Fruit fly (Drosophila melanogaster) whole organism, embryonic: Measurements from ENCODE around the gene mRpL40.

ENCODE experiments used
- Ada2b ChIP-seq: fragments of 200-800 bp; sonication (Bioruptor generic); IDR thresholded peaks from 2 replicates; pipeline ENCODE4 v1.3.6; 2022; ENCODE audit warnings: missing biosample characterization, missing genetic modification characterization
- B-H1 ChIP-seq: fragments of 200-800 bp; sonication (Bioruptor generic); IDR thresholded peaks from 3 replicates; pipeline ENCODE4 v1.3.6; 2022; ENCODE audit warnings: missing biosample characterization, missing genetic modification characterization
- CG10321 ChIP-seq: fragments of 200-800 bp; sonication (Bioruptor generic); IDR thresholded peaks from 2 replicates; pipeline ENCODE4 v1.3.6; 2022; ENCODE audit warnings: missing biosample characterization, missing genetic modification characterization
- CG11696 ChIP-seq: fragments of 200-800 bp; sonication (Bioruptor generic); IDR thresholded peaks from 2 replicates; pipeline ENCODE4 v1.3.6; 2022; ENCODE audit warnings: missing biosample characterization, missing genetic modification characterization
- CG13287 ChIP-seq: fragments of 200-800 bp; sonication (Bioruptor generic); IDR thresholded peaks from 2 replicates; pipeline ENCODE4 v1.3.6; 2022; ENCODE audit warnings: missing biosample characterization, missing genetic modification characterization; ENCODE audit not compliant: partially characterized antibody
- CG14050 ChIP-seq: fragments of 200-800 bp; sonication (Bioruptor generic); IDR thresholded peaks from 3 replicates; pipeline ENCODE4 v1.3.6; 2022; ENCODE audit warnings: missing biosample characterization, missing genetic modification characterization
- CG14441 ChIP-seq: fragments of 200-800 bp; sonication (Bioruptor generic); IDR thresholded peaks from 2 replicates; pipeline ENCODE4 v1.3.6; 2022; ENCODE audit warnings: missing biosample characterization, missing genetic modification characterization
- CG16779 ChIP-seq: fragments of 200-800 bp; sonication (Bioruptor generic); IDR thresholded peaks from 2 replicates; pipeline ENCODE4 v1.3.6; 2022; ENCODE audit warnings: missing biosample characterization, missing genetic modification characterization
- CG17186 ChIP-seq: fragments of 200-800 bp; sonication (Bioruptor generic); optimal IDR thresholded peaks from 3 replicates; lab custom pipeline; 2017; ENCODE audit warnings: missing biosample characterization, missing genetic modification reagents, missing genetic modification characterization
- CG2202 ChIP-seq: fragments of 200-800 bp; sonication (Bioruptor generic); optimal IDR thresholded peaks from 2 replicates; lab custom pipeline; 2018; ENCODE audit warnings: missing biosample characterization, mild to moderate bottlenecking, missing genetic modification characterization
- CG3065 ChIP-seq: fragments of 200-800 bp; sonication (Bioruptor generic); optimal IDR thresholded peaks from 2 replicates; lab custom pipeline; 2016; ENCODE audit warnings: missing biosample characterization, missing genetic modification characterization
- CG34422 ChIP-seq: fragments of 200-800 bp; sonication (Bioruptor generic); IDR thresholded peaks from 3 replicates; pipeline ENCODE4 v1.3.6; 2022; ENCODE audit warnings: missing biosample characterization, missing genetic modification characterization
- CG4328 ChIP-seq: fragments of 200-800 bp; sonication (Bioruptor generic); optimal IDR thresholded peaks from 3 replicates; lab custom pipeline; 2017; ENCODE audit warnings: missing biosample characterization, missing genetic modification reagents, missing genetic modification characterization
- CG4360 ChIP-seq: fragments of 200-800 bp; sonication (Bioruptor generic); IDR thresholded peaks from 2 replicates; pipeline ENCODE4 v1.3.6; 2022; ENCODE audit warnings: missing biosample characterization, missing genetic modification characterization
- CG4404 ChIP-seq: fragments of 200-800 bp; sonication (Bioruptor generic); IDR thresholded peaks from 2 replicates; pipeline ENCODE4 v1.3.6; 2022; ENCODE audit warnings: missing biosample characterization, missing genetic modification characterization
- CG4854 ChIP-seq: fragments of 200-800 bp; sonication (Bioruptor generic); optimal IDR thresholded peaks from 2 replicates; lab custom pipeline; 2016; ENCODE audit warnings: missing biosample characterization, missing genetic modification characterization, inconsistent platforms
- CG7357 ChIP-seq: fragments of 200-800 bp; sonication (Bioruptor generic); IDR thresholded peaks from 3 replicates; pipeline ENCODE4 v1.3.6; 2022; ENCODE audit warnings: missing biosample characterization, missing genetic modification characterization
- CG7556 ChIP-seq: fragments of 200-800 bp; sonication (Bioruptor generic); optimal IDR thresholded peaks from 2 replicates; lab custom pipeline; 2017; ENCODE audit warnings: missing biosample characterization, mild to moderate bottlenecking, missing genetic modification characterization
- CG7839 ChIP-seq: fragments of 200-800 bp; sonication (Bioruptor generic); optimal IDR thresholded peaks from 3 replicates; lab custom pipeline; 2018; ENCODE audit warnings: missing biosample characterization, mild to moderate bottlenecking, missing genetic modification characterization, moderate library complexity
- CG7928 ChIP-seq: fragments of 200-800 bp; sonication (Bioruptor generic); optimal IDR thresholded peaks from 2 replicates; lab custom pipeline; 2017; ENCODE audit warnings: missing biosample characterization, mild to moderate bottlenecking, missing genetic modification characterization
- CG8388 ChIP-seq: fragments of 200-800 bp; sonication (Bioruptor generic); optimal IDR thresholded peaks from 2 replicates; lab custom pipeline; 2019; ENCODE audit warnings: missing biosample characterization, mild to moderate bottlenecking, missing genetic modification characterization, moderate library complexity
- CG8944 ChIP-seq: fragments of 200-800 bp; sonication (Bioruptor generic); optimal IDR thresholded peaks from 3 replicates; lab custom pipeline; 2016; ENCODE audit warnings: missing biosample characterization, missing genetic modification characterization
- CkIIα-i1 ChIP-seq: fragments of 200-800 bp; sonication (Bioruptor generic); IDR thresholded peaks from 2 replicates; pipeline ENCODE4 v1.3.6; 2022; ENCODE audit warnings: missing biosample characterization, missing genetic modification characterization
- Dip2 ChIP-seq: fragments of 200-800 bp; sonication (Bioruptor generic); IDR thresholded peaks from 2 replicates; pipeline ENCODE4 v1.3.6; 2022; ENCODE audit warnings: missing biosample characterization, missing genetic modification characterization
- Mad ChIP-seq: fragments of 200-800 bp; sonication (Bioruptor generic); optimal IDR thresholded peaks from 2 replicates; lab custom pipeline; 2016; ENCODE audit warnings: missing biosample characterization, missing genetic modification characterization
- Max ChIP-seq: fragments of 200-800 bp; sonication (Bioruptor generic); optimal IDR thresholded peaks from 2 replicates; lab custom pipeline; 2016; ENCODE audit warnings: missing biosample characterization, mild to moderate bottlenecking, missing genetic modification characterization
- Myb ChIP-seq: fragments of 200-800 bp; sonication (Bioruptor generic); optimal IDR thresholded peaks from 2 replicates; lab custom pipeline; 2016; ENCODE audit warnings: missing biosample characterization, missing genetic modification characterization
- Nf-YC ChIP-seq: fragments of 200-800 bp; optimal IDR thresholded peaks from 3 replicates; lab custom pipeline; 2019; ENCODE audit warnings: missing biosample characterization, mild to moderate bottlenecking, missing genetic modification characterization, moderate library complexity
- Scr ChIP-seq: fragments of 200-800 bp; sonication (Bioruptor generic); IDR thresholded peaks from 2 replicates; pipeline ENCODE4 v1.3.6; 2022; ENCODE audit warnings: missing biosample characterization, missing genetic modification characterization; ENCODE audit not compliant: partially characterized antibody
- Side ChIP-seq: fragments of 200-800 bp; sonication (Bioruptor generic); optimal IDR thresholded peaks from 2 replicates; lab custom pipeline; 2016; ENCODE audit warnings: missing biosample characterization, missing genetic modification characterization
- Stat92E ChIP-seq, 3 experiments: fragments of >200 bp in 2 of 3; fragments of 200-800 bp in 1 of 3; sonication (Bioruptor generic) in 1 of 3; optimal IDR thresholded peaks; 2 replicates each; lab custom pipeline; 2017 to 2019; ENCODE audit warnings: missing biosample characterization in 3 of 3, missing genetic modification characterization in 3 of 3, mild to moderate bottlenecking in 1 of 3, moderate library complexity in 1 of 3
- Usf ChIP-seq: fragments of 200-800 bp; sonication (Bioruptor generic); optimal IDR thresholded peaks from 2 replicates; lab custom pipeline; 2017; ENCODE audit warnings: missing genotype, missing biosample characterization, missing genetic modification characterization
- ab ChIP-seq: fragments of 200-800 bp; sonication (Bioruptor generic); optimal IDR thresholded peaks from 2 replicates; lab custom pipeline; 2016; ENCODE audit warnings: missing biosample characterization, missing genetic modification characterization
- abd-A ChIP-seq: fragments of 200-800 bp; sonication (Bioruptor generic); optimal IDR thresholded peaks from 3 replicates; lab custom pipeline; 2019; ENCODE audit warnings: missing biosample characterization, mild to moderate bottlenecking, missing genetic modification characterization, moderate library complexity
- al ChIP-seq: fragments of 200-800 bp; sonication (Bioruptor generic); IDR thresholded peaks from 2 replicates; pipeline ENCODE4 v1.3.6; 2022; ENCODE audit warnings: missing biosample characterization, missing genetic modification characterization
- crp ChIP-seq, 2 experiments: fragments of 200-800 bp; sonication (Bioruptor generic); optimal IDR thresholded peaks; 2 replicates in 1 of 2; 3 replicates in 1 of 2; lab custom pipeline; 2017; ENCODE audit warnings: missing biosample characterization in 2 of 2, missing genetic modification characterization in 2 of 2, mild to moderate bottlenecking in 1 of 2, moderate library complexity in 1 of 2
- cwo ChIP-seq: fragments of 200-800 bp; sonication (Bioruptor generic); optimal IDR thresholded peaks from 3 replicates; lab custom pipeline; 2017; ENCODE audit warnings: missing biosample characterization, missing genetic modification characterization, mild to moderate bottlenecking, moderate library complexity, missing genetic modification reagents
- en ChIP-seq: fragments of 200-800 bp; sonication (Bioruptor generic); optimal IDR thresholded peaks from 2 replicates; lab custom pipeline; 2016; ENCODE audit warnings: missing biosample characterization, missing genetic modification characterization
- ftz-f1 ChIP-seq: fragments of 200-800 bp; sonication (Bioruptor generic); optimal IDR thresholded peaks from 2 replicates; lab custom pipeline; 2016; ENCODE audit warnings: missing biosample characterization, missing genetic modification characterization
- gsb ChIP-seq: fragments of 200-800 bp; sonication (Bioruptor generic); IDR thresholded peaks from 2 replicates; pipeline ENCODE4 v1.3.6; 2022; ENCODE audit warnings: missing biosample characterization, missing genetic modification characterization
- gt ChIP-seq: fragments of 200-800 bp; sonication (Bioruptor generic); IDR thresholded peaks from 2 replicates; pipeline ENCODE4 v1.3.6; 2022; ENCODE audit warnings: missing biosample characterization, missing genetic modification characterization
- mam ChIP-seq: fragments of 200-800 bp; sonication (Bioruptor generic); optimal IDR thresholded peaks from 3 replicates; lab custom pipeline; 2016; ENCODE audit warnings: missing biosample characterization, missing genetic modification characterization
- nom ChIP-seq: fragments of 200-800 bp; sonication (Bioruptor generic); optimal IDR thresholded peaks from 2 replicates; lab custom pipeline; 2017; ENCODE audit warnings: missing biosample characterization, missing genetic modification characterization, mild to moderate bottlenecking, moderate library complexity, missing genetic modification reagents
- onecut ChIP-seq: fragments of 200-800 bp; sonication (Bioruptor generic); IDR thresholded peaks from 2 replicates; pipeline ENCODE4 v1.3.6; 2022; ENCODE audit warnings: missing biosample characterization, missing genetic modification characterization
- pzg ChIP-seq: fragments of 200-800 bp; sonication (Bioruptor generic); optimal IDR thresholded peaks from 3 replicates; lab custom pipeline; 2018; ENCODE audit warnings: missing biosample characterization, mild to moderate bottlenecking, missing genetic modification characterization, moderate library complexity
- run ChIP-seq: fragments of 200-800 bp; sonication (Bioruptor generic); optimal IDR thresholded peaks from 3 replicates; lab custom pipeline; 2018; ENCODE audit warnings: missing biosample characterization, mild to moderate bottlenecking, missing genetic modification characterization
- schlank ChIP-seq: fragments of 200-800 bp; sonication (Bioruptor generic); optimal IDR thresholded peaks from 2 replicates; lab custom pipeline; 2018; ENCODE audit warnings: missing biosample characterization, mild to moderate bottlenecking, missing genetic modification characterization
- shn ChIP-seq: fragments of 200-800 bp; sonication (Bioruptor generic); optimal IDR thresholded peaks from 3 replicates; lab custom pipeline; 2016; ENCODE audit warnings: missing biosample characterization, missing genetic modification characterization
- sim ChIP-seq: fragments of 200-800 bp; sonication (Bioruptor generic); IDR thresholded peaks from 2 replicates; pipeline ENCODE4 v1.3.6; 2022; ENCODE audit warnings: missing biosample characterization, missing genetic modification characterization
- stc ChIP-seq: fragments of 200-800 bp; sonication (Bioruptor generic); IDR thresholded peaks from 2 replicates; pipeline ENCODE4 v1.3.6; 2022; ENCODE audit warnings: missing biosample characterization, missing genetic modification characterization
- sug ChIP-seq: fragments of 200-800 bp; optimal IDR thresholded peaks from 2 replicates; lab custom pipeline; 2019; ENCODE audit warnings: missing biosample characterization, mild to moderate bottlenecking, missing genetic modification characterization, moderate library complexity

Gene mRpL40

dm6 chr3R:11392805-11393204, 14.9 kb upstream of the mRpL40 start (continued):
- no peak for TF ChIP-seq mam (GFP tag; lab: Kevin White, UChicago)
- TF ChIP-seq CG14441 (GFP tag; lab: Robert Waterston, UW), result no peak; the same call in 1 of the 2 replicates
- TF ChIP-seq onecut (GFP tag; lab: Robert Waterston, UW), result peak; percentile 86
- peak; percentile 59 for TF ChIP-seq CG17186 (GFP tag; lab: Kevin White, UChicago)
- peak; percentile 68; the same call in 1 of the 2 replicates for TF ChIP-seq sim (GFP tag; lab: Robert Waterston, UW)
- TF ChIP-seq Side (GFP tag; lab: Kevin White, UChicago), result peak; percentile 72
- peak; percentile 60 for TF ChIP-seq CG8388
- peak; percentile 57 for TF ChIP-seq en
- TF ChIP-seq sug, result no peak
- peak; percentile 76 for TF ChIP-seq CG2202 (tag; lab: Kevin White, UChicago)
- no peak for TF ChIP-seq stc (GFP tag; lab: Robert Waterston, UW)
- no peak for TF ChIP-seq ftz-f1
- TF ChIP-seq Myb (GFP tag; lab: Kevin White, UChicago), result peak; percentile 8
- 0 out of 3 replicates have a peak, but pooled peaks have one; percentile 31 for TF ChIP-seq B-H1
- no peak for TF ChIP-seq CG13287 (GFP tag; lab: Robert Waterston, UW)
- TF ChIP-seq Mad, result peak; percentile 24
- no peak for TF ChIP-seq crp (GFP tag; optimal IDR thresholded peaks at IDR 0.05; lab: Kevin White, UChicago)
- TF ChIP-seq Usf, result peak; percentile 42
- TF ChIP-seq CG14050 (GFP tag; lab: Robert Waterston, UW), result no peak
- no peak for TF ChIP-seq nom (GFP tag; lab: Kevin White, UChicago)
- no peak for TF ChIP-seq CkIIα-i1 (GFP tag; lab: Robert Waterston, UW)
- TF ChIP-seq ab, result no peak
- TF ChIP-seq gsb (GFP tag; lab: Robert Waterston, UW), result 0 out of 2 replicates have a peak, but pooled peaks have one; percentile 40
- peak; percentile 63 for TF ChIP-seq gt (GFP tag; lab: Robert Waterston, UW)
- TF ChIP-seq CG7928 (GFP tag; lab: Kevin White, UChicago), result no peak
- peak; percentile 51 for TF ChIP-seq CG3065 (GFP tag; lab: Kevin White, UChicago)
- peak; percentile 27; the same call in 1 of the 2 replicates for TF ChIP-seq Ada2b
- TF ChIP-seq shn, result peak; percentile 50
- peak; percentile 63 for TF ChIP-seq CG4404 (GFP tag; lab: Robert Waterston, UW)
- no peak for TF ChIP-seq abd-A
- no peak for TF ChIP-seq Dip2 (GFP tag; lab: Robert Waterston, UW)
- TF ChIP-seq CG10321 (GFP tag; lab: Robert Waterston, UW), result peak; percentile 41; the same call in 1 of the 2 replicates
- peak; percentile 34; the same call in 1 of the 2 replicates for TF ChIP-seq CG4360 (GFP tag; lab: Robert Waterston, UW)
- no peak for TF ChIP-seq CG7556
- no peak for TF ChIP-seq Max (GFP tag; lab: Kevin White, UChicago)
- no peak for TF ChIP-seq CG11696 (GFP tag; lab: Robert Waterston, UW)
- peak; percentile 19 for TF ChIP-seq CG8944 (GFP tag; lab: Kevin White, UChicago)
- TF ChIP-seq Scr (GFP tag; lab: Robert Waterston, UW), result no peak
- TF ChIP-seq Nf-YC (tag; lab: Kevin White, UChicago), result no peak
- no peak for TF ChIP-seq CG4854
- TF ChIP-seq al (GFP tag; lab: Robert Waterston, UW), result no peak
- 0 out of 3 replicates have a peak, but pooled peaks have one; percentile 31 for TF ChIP-seq CG7357
- TF ChIP-seq Stat92E (GFP tag; optimal IDR thresholded peaks at IDR 0.05; lab: Kevin White, UChicago), result no peak
- TF ChIP-seq CG34422 (GFP tag; lab: Robert Waterston, UW), result no peak
- TF ChIP-seq CG4328, result peak; percentile 65
- TF ChIP-seq CG7839 (tag; lab: Kevin White, UChicago), result no peak
- peak; percentile 47 for TF ChIP-seq schlank (tag; lab: Kevin White, UChicago)
- no peak for TF ChIP-seq CG16779 (GFP tag; lab: Robert Waterston, UW)
- no peak for TF ChIP-seq pzg (GFP tag; lab: Kevin White, UChicago)
- TF ChIP-seq run (tag; lab: Kevin White, UChicago), result no peak
- TF ChIP-seq cwo, result no peak
